Fruit fly (Drosophila melanogaster): ENCODE data around the gene Npc2c.

DNA sequence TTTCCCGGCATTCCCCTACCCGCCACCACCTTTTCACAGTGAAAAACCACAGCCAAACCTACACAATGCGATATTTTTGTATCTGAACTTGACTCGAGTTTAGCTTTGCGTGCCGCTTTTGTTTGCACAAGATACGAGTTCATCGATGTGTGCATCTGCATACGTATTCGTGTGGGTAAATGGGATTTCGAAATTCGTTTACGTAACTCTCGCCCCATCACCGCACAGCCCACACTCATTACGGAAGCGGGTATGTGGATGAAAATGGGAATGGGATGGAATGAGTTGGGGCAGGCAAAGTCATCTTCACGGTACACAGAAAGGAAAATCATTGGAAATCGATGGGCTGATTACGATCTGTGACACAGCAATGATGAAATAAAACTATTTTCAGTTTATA lies 26.2 kb downstream of the Npc2c start:
- TF ChIP-seq EcR (GFP tag; optimal IDR thresholded peaks at IDR 0.05) (no peak), usp (GFP tag; optimal IDR thresholded peaks at IDR 0.05) (no peak), CG8478 (optimal IDR thresholded peaks at IDR 0.05) (no peak)
